Worm (Caenorhabditis elegans) whole organism, young adult: Measurements from ENCODE around the gene F54C9.3.

Experiments
- C17E4.6 ChIP-seq: fragments of 200-800 bp; sonication (Bioruptor generic); IDR thresholded peaks from 2 replicates; pipeline ENCODE4 v1.3.6; 2022; ENCODE audit warnings: missing genetic modification reagents, missing genetic modification characterization, missing compliant biosample characterization
- F57C9.4 ChIP-seq: sonication (generic microtip); optimal IDR thresholded peaks from 2 replicates; lab custom pipeline; 2017; ENCODE audit warnings: mild to moderate bottlenecking, missing genetic modification characterization, missing compliant biosample characterization
- ama-1 ChIP-seq, 3 experiments: fragments of 150-350 bp in 1 of 3; sonication (generic microtip) in 2 of 3; optimal IDR thresholded peaks; 2 replicates each; lab custom pipeline; 2014 to 2018; ENCODE audit warnings: missing biosample characterization in 2 of 3, missing genetic modification characterization in 2 of 3, missing genetic modification reagents in 2 of 3
- egl-44 ChIP-seq: fragments of 200-800 bp; sonication (Bioruptor generic); IDR thresholded peaks from 2 replicates; pipeline ENCODE4 v1.3.6; 2022; ENCODE audit warnings: missing genetic modification reagents, missing genetic modification characterization, missing compliant biosample characterization
- ets-4 ChIP-seq: fragments of 200-800 bp; sonication (Bioruptor generic); optimal IDR thresholded peaks from 2 replicates; lab custom pipeline; 2018; ENCODE audit warnings: mild to moderate bottlenecking, missing genetic modification characterization, missing compliant biosample characterization
- lir-1 ChIP-seq: fragments of 200-800 bp; sonication (Bioruptor generic); conservative IDR thresholded peaks from 2 replicates; pipeline ENCODE4 v1.3.6; 2022; ENCODE audit warnings: missing genetic modification reagents, missing genetic modification characterization, missing compliant biosample characterization
- mel-28 ChIP-seq: sonication (generic microtip); optimal IDR thresholded peaks from 2 replicates; lab custom pipeline; 2016; ENCODE audit warnings: borderline replicate concordance, mild to moderate bottlenecking, missing genetic modification characterization, missing compliant biosample characterization
- nfya-1 ChIP-seq: sonication (generic microtip); optimal IDR thresholded peaks from 2 replicates; lab custom pipeline; 2017; ENCODE audit warnings: antibody characterized with exemption, missing compliant biosample characterization, missing genetic modification characterization, borderline replicate concordance; ENCODE audit not compliant: insufficient read depth
- rec-8 ChIP-seq, 2 experiments: sonication (generic microtip); optimal IDR thresholded peaks; 2 replicates each; lab custom pipeline; 2016; ENCODE audit warnings: mild to moderate bottlenecking in 2 of 2, missing genetic modification characterization in 2 of 2, missing genetic modification reagents in 2 of 2, missing genotype in 2 of 2, missing biosample characterization in 1 of 2, missing compliant biosample characterization in 1 of 2, moderate library complexity in 1 of 2
- unc-130 ChIP-seq: sonication (generic microtip); optimal IDR thresholded peaks from 2 replicates; lab custom pipeline; 2016; ENCODE audit warnings: missing genetic modification reagents, missing genetic modification characterization, missing compliant biosample characterization
- zfh-2 ChIP-seq: fragments of 200-800 bp; sonication (Bioruptor generic); conservative IDR thresholded peaks from 2 replicates; pipeline ENCODE4 v1.3.6; 2022; ENCODE audit warnings: missing genetic modification reagents, missing genetic modification characterization, missing compliant biosample characterization
- ztf-18 ChIP-seq: sonication (generic microtip); optimal IDR thresholded peaks from 2 replicates; lab custom pipeline; 2016; ENCODE audit warnings: missing genotype, mild to moderate bottlenecking, missing genetic modification characterization, missing compliant biosample characterization

DNA sequence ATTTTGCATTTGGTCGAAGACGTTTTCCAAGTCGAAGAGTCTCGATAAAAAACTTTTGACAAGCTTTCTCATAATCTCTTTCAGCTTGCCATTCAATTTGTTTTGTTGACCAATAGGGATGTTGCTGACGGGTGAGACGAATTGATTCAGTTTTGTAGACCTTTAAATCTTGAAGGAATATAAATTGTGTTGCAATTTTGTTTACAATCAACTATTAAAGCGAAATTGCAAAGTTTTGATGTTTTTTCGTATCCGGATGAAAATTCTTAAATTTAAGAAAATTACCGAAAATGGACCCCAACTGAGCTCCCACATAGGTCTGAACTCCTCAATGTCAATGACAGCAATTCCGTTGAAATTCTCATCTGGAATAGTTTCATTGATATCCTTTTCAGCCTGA, 49.5 kb upstream of the F54C9.3 start:
- TF ChIP-seq ets-4 (no peak), ztf-18 (tag; lab: Kevin White, UChicago) (no peak), unc-130 (no peak), nfya-1 (tag; lab: Kevin White, UChicago) (no peak), zfh-2 (GFP tag; lab: Robert Waterston, UW) (no peak), lir-1 (GFP tag; lab: Robert Waterston, UW) (no peak), ama-1 (optimal IDR thresholded peaks at IDR 0.05; lab: Kevin White, UChicago) (no peak), ama-1 (GFP tag; optimal IDR thresholded peaks at IDR 0.05; lab: Kevin White, UChicago) (no peak), egl-44 (GFP tag; lab: Robert Waterston, UW) (no peak), F57C9.4 (tag; lab: Kevin White, UChicago) (no peak), rec-8 (tag; optimal IDR thresholded peaks at IDR 0.05; lab: Kevin White, UChicago) (no peak), mel-28 (tag; lab: Kevin White, UChicago) (no peak), C17E4.6 (GFP tag; lab: Robert Waterston, UW) (no peak)
